Fruit fly (Drosophila melanogaster) whole organism, embryonic: ENCODE data around the gene Tcs4.

ENCODE experiments used
- Aef1 ChIP-seq: fragments of 200-800 bp; sonication (Bioruptor generic); IDR thresholded peaks from 3 replicates; pipeline ENCODE4 v1.3.6; 2022; ENCODE audit warnings: missing biosample characterization, missing genetic modification characterization
- B-H2 ChIP-seq: fragments of 200-800 bp; sonication (Bioruptor generic); optimal IDR thresholded peaks from 2 replicates; lab custom pipeline; 2018; ENCODE audit warnings: missing biosample characterization, mild to moderate bottlenecking, missing genetic modification characterization
- Bgb ChIP-seq: fragments of 200-800 bp; sonication (Bioruptor generic); IDR thresholded peaks from 2 replicates; pipeline ENCODE4 v1.3.6; 2022; ENCODE audit warnings: missing biosample characterization, missing genetic modification characterization; ENCODE audit not compliant: partially characterized antibody
- CG10321 ChIP-seq: fragments of 200-800 bp; sonication (Bioruptor generic); IDR thresholded peaks from 2 replicates; pipeline ENCODE4 v1.3.6; 2022; ENCODE audit warnings: missing biosample characterization, missing genetic modification characterization
- CG11696 ChIP-seq: fragments of 200-800 bp; sonication (Bioruptor generic); IDR thresholded peaks from 2 replicates; pipeline ENCODE4 v1.3.6; 2022; ENCODE audit warnings: missing biosample characterization, missing genetic modification characterization
- CG11723 ChIP-seq: fragments of 200-800 bp; sonication (Bioruptor generic); optimal IDR thresholded peaks from 2 replicates; lab custom pipeline; 2017; ENCODE audit warnings: missing biosample characterization, mild to moderate bottlenecking, missing genetic modification characterization
- CG12299 ChIP-seq: fragments of 200-800 bp; sonication (Bioruptor generic); optimal IDR thresholded peaks from 2 replicates; lab custom pipeline; 2018; ENCODE audit warnings: missing biosample characterization, mild to moderate bottlenecking, missing genetic modification characterization
- CG1233 ChIP-seq: fragments of 200-800 bp; sonication (Bioruptor generic); optimal IDR thresholded peaks from 4 replicates; lab custom pipeline; 2018; ENCODE audit warnings: missing biosample characterization, mild to moderate bottlenecking, missing genetic modification characterization
- CG13424 ChIP-seq: fragments of 200-800 bp; sonication (Bioruptor generic); optimal IDR thresholded peaks from 2 replicates; lab custom pipeline; 2019; ENCODE audit warnings: missing biosample characterization, mild to moderate bottlenecking, missing genetic modification characterization, moderate library complexity
- CG13775 ChIP-seq: fragments of 200-800 bp; sonication (Bioruptor generic); optimal IDR thresholded peaks from 3 replicates; lab custom pipeline; 2017; ENCODE audit warnings: missing biosample characterization, mild to moderate bottlenecking, missing genetic modification characterization
- CG14014 ChIP-seq: fragments of 200-800 bp; sonication (Bioruptor generic); IDR thresholded peaks from 2 replicates; pipeline ENCODE4 v1.3.6; 2022; ENCODE audit warnings: missing biosample characterization, missing genetic modification characterization
- CG14441 ChIP-seq: fragments of 200-800 bp; sonication (Bioruptor generic); IDR thresholded peaks from 2 replicates; pipeline ENCODE4 v1.3.6; 2022; ENCODE audit warnings: missing biosample characterization, missing genetic modification characterization
- CG17328 ChIP-seq: fragments of 200-800 bp; sonication (Bioruptor generic); IDR thresholded peaks from 2 replicates; pipeline ENCODE4 v1.3.6; 2022; ENCODE audit warnings: missing biosample characterization, missing genetic modification characterization
- CG17361 ChIP-seq: fragments of 200-800 bp; sonication (Bioruptor generic); IDR thresholded peaks from 3 replicates; pipeline ENCODE4 v1.3.6; 2022; ENCODE audit warnings: missing biosample characterization, missing genetic modification characterization
- CG18476 ChIP-seq: fragments of 200-800 bp; sonication (Bioruptor generic); optimal IDR thresholded peaks from 2 replicates; lab custom pipeline; 2016; ENCODE audit warnings: missing biosample characterization, mild to moderate bottlenecking, missing genetic modification characterization
- CG2199 ChIP-seq: fragments of 200-800 bp; sonication (Bioruptor generic); IDR thresholded peaks from 3 replicates; pipeline ENCODE4 v1.3.6; 2022; ENCODE audit warnings: missing biosample characterization, missing genetic modification characterization
- CG31365 ChIP-seq: fragments of 200-800 bp; sonication (Bioruptor generic); optimal IDR thresholded peaks from 2 replicates; lab custom pipeline; 2018; ENCODE audit warnings: missing biosample characterization, mild to moderate bottlenecking, missing genetic modification characterization
- CG4424 ChIP-seq: fragments of 200-800 bp; sonication (Bioruptor generic); optimal IDR thresholded peaks from 3 replicates; lab custom pipeline; 2016; ENCODE audit warnings: missing biosample characterization, missing genetic modification characterization
- CG5245 ChIP-seq: fragments of 200-800 bp; sonication (Bioruptor generic); optimal IDR thresholded peaks from 3 replicates; lab custom pipeline; 2016; ENCODE audit warnings: missing biosample characterization, missing genetic modification characterization
- CG6654 ChIP-seq: fragments of 200-800 bp; sonication (Bioruptor generic); optimal IDR thresholded peaks from 2 replicates; lab custom pipeline; 2017; ENCODE audit warnings: missing biosample characterization, mild to moderate bottlenecking, missing genetic modification characterization
- CG7928 ChIP-seq: fragments of 200-800 bp; sonication (Bioruptor generic); optimal IDR thresholded peaks from 2 replicates; lab custom pipeline; 2017; ENCODE audit warnings: missing biosample characterization, mild to moderate bottlenecking, missing genetic modification characterization
- CG9437 ChIP-seq: fragments of 200-800 bp; sonication (Bioruptor generic); optimal IDR thresholded peaks from 2 replicates; lab custom pipeline; 2018; ENCODE audit warnings: missing biosample characterization, mild to moderate bottlenecking, missing genetic modification characterization
- CG9727 ChIP-seq: fragments of 200-800 bp; sonication (Bioruptor generic); optimal IDR thresholded peaks from 3 replicates; lab custom pipeline; 2017; ENCODE audit warnings: missing biosample characterization, mild to moderate bottlenecking, missing genetic modification characterization
- CHES-1-like ChIP-seq: fragments of 200-800 bp; sonication (Bioruptor generic); optimal IDR thresholded peaks from 2 replicates; lab custom pipeline; 2016; ENCODE audit warnings: missing biosample characterization, missing genetic modification characterization
- CTCF ChIP-seq: fragments of 200-800 bp; sonication (Bioruptor generic); optimal IDR thresholded peaks from 2 replicates; lab custom pipeline; 2017; ENCODE audit warnings: missing biosample characterization, mild to moderate bottlenecking, missing genetic modification characterization, moderate library complexity
- Doc3 ChIP-seq: fragments of 200-800 bp; sonication (Bioruptor generic); IDR thresholded peaks from 3 replicates; pipeline ENCODE4 v1.3.6; 2022; ENCODE audit warnings: missing biosample characterization, missing genetic modification characterization; ENCODE audit not compliant: partially characterized antibody
- Dref ChIP-seq: fragments of 200-800 bp; sonication (Bioruptor generic); IDR thresholded peaks from 2 replicates; pipeline ENCODE4 v1.3.6; 2022; ENCODE audit warnings: missing biosample characterization, missing genetic modification characterization
- GATAe ChIP-seq: fragments of 200-800 bp; sonication (Bioruptor generic); conservative IDR thresholded peaks from 2 replicates; pipeline ENCODE4 v1.3.6; 2022; ENCODE audit warnings: missing biosample characterization, missing genetic modification characterization
- HLH54F ChIP-seq: fragments of 200-800 bp; sonication (Bioruptor generic); optimal IDR thresholded peaks from 3 replicates; lab custom pipeline; 2016; ENCODE audit warnings: missing biosample characterization, missing genetic modification characterization
- Hr78 ChIP-seq, 2 experiments: fragments of 200-800 bp in 1 of 2; fragments of >200 bp in 1 of 2; sonication (Bioruptor generic) in 1 of 2; optimal IDR thresholded peaks; 2 replicates each; lab custom pipeline; 2017 to 2019; ENCODE audit warnings: missing biosample characterization in 2 of 2, missing genetic modification characterization in 2 of 2, mild to moderate bottlenecking in 1 of 2, moderate library complexity in 1 of 2
- MBD-R2 ChIP-seq: fragments of 200-800 bp; sonication (Bioruptor generic); IDR thresholded peaks from 2 replicates; pipeline ENCODE4 v1.3.6; 2022; ENCODE audit warnings: missing biosample characterization, missing genetic modification characterization
- MTF-1 ChIP-seq: fragments of 200-800 bp; sonication (Bioruptor generic); optimal IDR thresholded peaks from 2 replicates; lab custom pipeline; 2018; ENCODE audit warnings: missing biosample characterization, mild to moderate bottlenecking, missing genetic modification characterization, borderline replicate concordance
- Neu2 ChIP-seq: fragments of 200-800 bp; sonication (Bioruptor generic); optimal IDR thresholded peaks from 3 replicates; lab custom pipeline; 2016; ENCODE audit warnings: missing biosample characterization, missing genetic modification characterization, borderline replicate concordance
- Nf-YC ChIP-seq: fragments of 200-800 bp; optimal IDR thresholded peaks from 3 replicates; lab custom pipeline; 2019; ENCODE audit warnings: missing biosample characterization, mild to moderate bottlenecking, missing genetic modification characterization, moderate library complexity
- Rfx ChIP-seq: fragments of 200-800 bp; sonication (Bioruptor generic); IDR thresholded peaks from 2 replicates; pipeline ENCODE4 v1.3.6; 2022; ENCODE audit warnings: missing biosample characterization, missing genetic modification characterization
- Ssrp ChIP-seq: fragments of 200-800 bp; sonication (Bioruptor generic); optimal IDR thresholded peaks from 2 replicates; lab custom pipeline; 2018; ENCODE audit warnings: missing biosample characterization, mild to moderate bottlenecking, missing genetic modification characterization, moderate library complexity
- Xrp1 ChIP-seq: fragments of 200-800 bp; sonication (Bioruptor generic); IDR thresholded peaks from 2 replicates; pipeline ENCODE4 v1.3.6; 2022; ENCODE audit warnings: missing biosample characterization, missing genetic modification characterization
- amos ChIP-seq: fragments of 200-800 bp; sonication (Bioruptor generic); IDR thresholded peaks from 2 replicates; pipeline ENCODE4 v1.3.6; 2022; ENCODE audit warnings: missing biosample characterization, missing genetic modification characterization; ENCODE audit not compliant: partially characterized antibody
- ash1 ChIP-seq: fragments of 200-800 bp; sonication (Bioruptor generic); optimal IDR thresholded peaks from 2 replicates; lab custom pipeline; 2018; ENCODE audit warnings: missing biosample characterization, mild to moderate bottlenecking, missing genetic modification characterization
- bbx ChIP-seq: fragments of 200-800 bp; sonication (Bioruptor generic); IDR thresholded peaks from 2 replicates; pipeline ENCODE4 v1.3.6; 2022; ENCODE audit warnings: missing biosample characterization, missing genetic modification characterization; ENCODE audit not compliant: partially characterized antibody
- dmrt99B ChIP-seq: fragments of 200-800 bp; sonication (Bioruptor generic); optimal IDR thresholded peaks from 2 replicates; lab custom pipeline; 2018; ENCODE audit warnings: missing biosample characterization, mild to moderate bottlenecking, missing genetic modification characterization, moderate library complexity
- ftz-f1 ChIP-seq: fragments of 200-800 bp; sonication (Bioruptor generic); optimal IDR thresholded peaks from 2 replicates; lab custom pipeline; 2016; ENCODE audit warnings: missing biosample characterization, missing genetic modification characterization
- nerfin-2 ChIP-seq: fragments of 200-800 bp; sonication (Bioruptor generic); IDR thresholded peaks from 2 replicates; pipeline ENCODE4 v1.3.6; 2022; ENCODE audit warnings: missing biosample characterization, missing genetic modification characterization; ENCODE audit not compliant: partially characterized antibody
- p53 ChIP-seq: fragments of 200-800 bp; sonication (Bioruptor generic); optimal IDR thresholded peaks from 2 replicates; lab custom pipeline; 2016; ENCODE audit warnings: missing biosample characterization, missing genetic modification characterization
- scrt ChIP-seq: fragments of 200-800 bp; sonication (Bioruptor generic); optimal IDR thresholded peaks from 2 replicates; lab custom pipeline; 2018; ENCODE audit warnings: missing biosample characterization, mild to moderate bottlenecking, missing genetic modification characterization, moderate library complexity
- sima ChIP-seq: fragments of 200-800 bp; sonication (Bioruptor generic); optimal IDR thresholded peaks from 2 replicates; lab custom pipeline; 2016; ENCODE audit warnings: missing biosample characterization, missing genetic modification characterization
- sisA ChIP-seq: fragments of 200-800 bp; sonication (Bioruptor generic); IDR thresholded peaks from 2 replicates; pipeline ENCODE4 v1.3.6; 2022; ENCODE audit warnings: missing biosample characterization, missing genetic modification characterization
- so ChIP-seq: fragments of 200-800 bp; sonication (Bioruptor generic); IDR thresholded peaks from 3 replicates; pipeline ENCODE4 v1.3.6; 2022; ENCODE audit warnings: missing biosample characterization, missing genetic modification characterization
- trem ChIP-seq: fragments of 200-800 bp; optimal IDR thresholded peaks from 3 replicates; lab custom pipeline; 2019; ENCODE audit warnings: missing biosample characterization, mild to moderate bottlenecking, missing genetic modification characterization, moderate library complexity
- unc-4 ChIP-seq: fragments of 200-800 bp; sonication (Bioruptor generic); IDR thresholded peaks from 2 replicates; pipeline ENCODE4 v1.3.6; 2022; ENCODE audit warnings: missing biosample characterization, missing genetic modification characterization; ENCODE audit not compliant: partially characterized antibody
- yki ChIP-seq: fragments of >200 bp; optimal IDR thresholded peaks from 3 replicates; lab custom pipeline; 2018

Tcs4 gene

dm6 chrX:19665684-19666141 lies 35.8 kb downstream of the Tcs4 start (continued):
- TF ChIP-seq Bgb (GFP tag; lab: Robert Waterston, UW) (peak; percentile 80), CG17361 (GFP tag; lab: Robert Waterston, UW) (no peak), CG2199 (GFP tag; lab: Robert Waterston, UW) (0 out of 3 replicates have a peak, but pooled peaks have one; percentile 61), MBD-R2 (GFP tag; lab: Robert Waterston, UW) (0 out of 2 replicates have a peak, but pooled peaks have one; percentile 23), CG9727 (GFP tag; lab: Kevin White, UChicago) (no peak), Hr78 (GFP tag; optimal IDR thresholded peaks at IDR 0.05; lab: Kevin White, UChicago) (peak in 1 of 2 experiments; percentile 2), amos (GFP tag; lab: Robert Waterston, UW) (peak; percentile 70), Neu2 (GFP tag; lab: Kevin White, UChicago) (no peak), MTF-1 (GFP tag; lab: Kevin White, UChicago) (no peak), CG6654 (GFP tag; lab: Kevin White, UChicago) (no peak), CG14441 (GFP tag; lab: Robert Waterston, UW) (peak; percentile 63), CG5245 (GFP tag; lab: Kevin White, UChicago) (no peak), CG18476 (GFP tag; lab: Kevin White, UChicago) (no peak), nerfin-2 (peak; percentile 54; the same call in 1 of the 2 replicates), Dref (GFP tag; lab: Robert Waterston, UW) (0 out of 2 replicates have a peak, but pooled peaks have one; percentile 17), CG7928 (GFP tag; lab: Kevin White, UChicago) (no peak), CG11696 (GFP tag; lab: Robert Waterston, UW) (no peak), GATAe (GFP tag; lab: Robert Waterston, UW) (no peak), CG13424 (tag; lab: Kevin White, UChicago) (peak; percentile 23), Ssrp (tag; lab: Kevin White, UChicago) (no peak), ftz-f1 (no peak), Nf-YC (tag; lab: Kevin White, UChicago) (no peak), scrt (no peak), CG9437 (GFP tag; lab: Kevin White, UChicago) (no peak), CG11723 (no peak), yki (lab: Kevin White, UChicago) (no peak), Rfx (GFP tag; lab: Robert Waterston, UW) (peak; percentile 89), HLH54F (GFP tag; lab: Kevin White, UChicago) (no peak), CG14014 (GFP tag; lab: Robert Waterston, UW) (peak; percentile 57), CG17328 (GFP tag; lab: Robert Waterston, UW) (peak; percentile 24; the same call in 1 of the 2 replicates), sisA (peak; percentile 60), bbx (GFP tag; lab: Robert Waterston, UW) (peak; percentile 62), CG12299 (tag; lab: Kevin White, UChicago) (no peak), ash1 (GFP tag; lab: Kevin White, UChicago) (no peak), so (GFP tag; lab: Robert Waterston, UW) (no peak), CG10321 (GFP tag; lab: Robert Waterston, UW) (no peak), sima (GFP tag; lab: Kevin White, UChicago) (no peak), dmrt99B (tag; lab: Kevin White, UChicago) (peak; percentile 9), CG31365 (tag; lab: Kevin White, UChicago) (no peak), p53 (GFP tag; lab: Kevin White, UChicago) (no peak), CG1233 (GFP tag; lab: Kevin White, UChicago) (no peak), trem (tag; lab: Kevin White, UChicago) (no peak), unc-4 (GFP tag; lab: Robert Waterston, UW) (no peak), CTCF (GFP tag; lab: Kevin White, UChicago) (no peak), Xrp1 (GFP tag; lab: Robert Waterston, UW) (0 out of 2 replicates have a peak, but pooled peaks have one; percentile 27), B-H2 (GFP tag; lab: Kevin White, UChicago) (no peak), CG13775 (peak; percentile 18), CG4424 (GFP tag; lab: Kevin White, UChicago) (no peak), Doc3 (no peak), Aef1 (GFP tag; lab: Robert Waterston, UW) (peak; percentile 73), CHES-1-like (GFP tag; lab: Kevin White, UChicago) (no peak)
